Worm (Caenorhabditis elegans): ENCODE data around the gene coq-6.
A peak's percentile ranks its signal among the peaks of the same experiment; 100 is the strongest.
"Not testable (repeated sequence)": the region's sequence is repeated elsewhere in the genome, so short reads cannot be mapped to it uniquely, and the experiment has no call there.

Gene coq-6

ce11 chrV:9375378-9375777, 38.8 kb downstream of the coq-6 start, which contains the start of gene E02C12.9:
Gene E02C12.9 (minus strand): TSS chrV:9375478.
- TF ChIP-seq mdl-1 (tag; optimal IDR thresholded peaks at IDR 0.05) (no peak), ztf-11 (tag; optimal IDR thresholded peaks at IDR 0.05) (no peak), sma-3 (GFP tag; optimal IDR thresholded peaks at IDR 0.05) (no peak), blmp-1 (tag; optimal IDR thresholded peaks at IDR 0.05; ENCODE audit: insufficient read depth) (no peak), nhr-21 (tag; optimal IDR thresholded peaks at IDR 0.05) (no peak), ztf-1 (GFP tag; conservative IDR thresholded peaks at IDR 0.05) (no peak)

- TF ChIP-seq alr-1 (tag; optimal IDR thresholded peaks at IDR 0.05) = no peak
- TF ChIP-seq sem-4 (tag; optimal IDR thresholded peaks at IDR 0.05) = no peak
- no peak for TF ChIP-seq aly-2 (tag; optimal IDR thresholded peaks at IDR 0.05)
- no peak for TF ChIP-seq mab-5 (tag; optimal IDR thresholded peaks at IDR 0.05)
- TF ChIP-seq elt-3 (tag; optimal IDR thresholded peaks at IDR 0.05) = no peak
- TF ChIP-seq nhr-21 (tag; optimal IDR thresholded peaks at IDR 0.05) = no peak
- TF ChIP-seq dmd-4 (tag; optimal IDR thresholded peaks at IDR 0.05) = no peak
- TF ChIP-seq unc-62 (GFP tag; optimal IDR thresholded peaks at IDR 0.05) = no peak
- TF ChIP-seq F13H6.1 (tag; optimal IDR thresholded peaks at IDR 0.05) = no peak
- TF ChIP-seq nhr-10 (tag; optimal IDR thresholded peaks at IDR 0.05) = no peak
- no peak for TF ChIP-seq C34F6.9 (tag; optimal IDR thresholded peaks at IDR 0.05)
These were observed 39.9 kb downstream of the coq-6 start, which contains the start of gene E02C12.19 for ce11 chrV:9376417-9376816. Gene E02C12.19 (minus strand): TSS chrV:9376517.

- TF ChIP-seq lsy-2 (tag; optimal IDR thresholded peaks at IDR 0.05) (no peak), fos-1 (tag; optimal IDR thresholded peaks at IDR 0.05) (no peak), aly-2 (tag; optimal IDR thresholded peaks at IDR 0.05) (no peak), zag-1 (tag; optimal IDR thresholded peaks at IDR 0.05) (no peak), unc-55 (GFP tag; optimal IDR thresholded peaks at IDR 0.05) (no peak), unc-62 (GFP tag; optimal IDR thresholded peaks at IDR 0.05) (no peak)
These were observed 41.8 kb downstream of the coq-6 start, which contains the start of gene E02C12.10 for ce11 chrV:9378335-9378734. Gene E02C12.10 (minus strand): TSS chrV:9378409.

- TF ChIP-seq nhr-23 (tag; optimal IDR thresholded peaks at IDR 0.05); snpc-4 (tag; optimal IDR thresholded peaks at IDR 0.05); unc-55 (GFP tag; optimal IDR thresholded peaks at IDR 0.05): not testable (repeated sequence)
These were observed 43.2 kb downstream of the coq-6 start, which contains the start of gene E02C12.11 for ce11 chrV:9379808-9380207. Gene E02C12.11 (minus strand): TSS chrV:9379908.

- TF ChIP-seq blmp-1 (tag; optimal IDR thresholded peaks at IDR 0.05; ENCODE audit: insufficient read depth) (no peak), crh-2 (tag; optimal IDR thresholded peaks at IDR 0.05) (no peak)
These were observed 45.3 kb downstream of the coq-6 start, which contains the start of gene E02C12.12 for ce11 chrV:9381846-9382363. Gene E02C12.12 (minus strand): TSS chrV:9382313.

ce11 chrV:9382538-9383328, 46.2 kb downstream of the coq-6 start:
- TF ChIP-seq nhr-21 (tag; optimal IDR thresholded peaks at IDR 0.05) (no peak), crh-2 (tag; optimal IDR thresholded peaks at IDR 0.05) (peak; percentile 10), ZK546.5 (tag; optimal IDR thresholded peaks at IDR 0.05) (no peak), fos-1 (tag; optimal IDR thresholded peaks at IDR 0.05) (peak; percentile 76)

ce11 chrV:9384359-9384758, 47.8 kb downstream of the coq-6 start:
- TF ChIP-seq lin-11 (tag; optimal IDR thresholded peaks at IDR 0.05) = no peak
- no peak for TF ChIP-seq C34F6.9 (tag; optimal IDR thresholded peaks at IDR 0.05)
- no peak for TF ChIP-seq ceh-16 (tag; optimal IDR thresholded peaks at IDR 0.05)
- TF ChIP-seq nhr-25 (tag; optimal IDR thresholded peaks at IDR 0.05) = no peak
- TF ChIP-seq lin-39 (tag; optimal IDR thresholded peaks at IDR 0.05) = no peak
- no peak for TF ChIP-seq mbf-1 (tag; optimal IDR thresholded peaks at IDR 0.05)
- TF ChIP-seq mab-5 (tag; optimal IDR thresholded peaks at IDR 0.05) = no peak
